Worm (Caenorhabditis elegans) whole organism, early embryonic: ENCODE data around the gene irld-20.

Experiments
- B0310.2 ChIP-seq: sonication (generic microtip); optimal IDR thresholded peaks from 2 replicates; lab custom pipeline; 2016; ENCODE audit warnings: mild to moderate bottlenecking, missing genetic modification characterization, missing compliant biosample characterization
- F13C5.2 ChIP-seq: sonication (generic microtip); optimal IDR thresholded peaks from 2 replicates; lab custom pipeline; 2017; ENCODE audit warnings: mild to moderate bottlenecking, missing genetic modification characterization, inconsistent platforms, missing compliant biosample characterization
- aly-1 ChIP-seq: sonication (generic microtip); optimal IDR thresholded peaks from 2 replicates; lab custom pipeline; 2016; ENCODE audit warnings: missing genetic modification characterization, missing compliant biosample characterization
- ama-1 ChIP-seq: fragments of 150-350 bp; optimal IDR thresholded peaks from 2 replicates; lab custom pipeline; 2014
- ceh-13 ChIP-seq: fragments of 200-800 bp; sonication (Bioruptor generic); optimal IDR thresholded peaks from 2 replicates; lab custom pipeline; 2018; ENCODE audit warnings: mild to moderate bottlenecking, missing genetic modification characterization, missing compliant biosample characterization
- ceh-36 ChIP-seq: sonication (generic microtip); optimal IDR thresholded peaks from 2 replicates; lab custom pipeline; 2016; ENCODE audit warnings: missing genetic modification characterization, inconsistent platforms, missing compliant biosample characterization
- ets-7 ChIP-seq: sonication (generic microtip); optimal IDR thresholded peaks from 2 replicates; lab custom pipeline; 2016; ENCODE audit warnings: missing genotype, missing genetic modification characterization, missing compliant biosample characterization
- flt-1 ChIP-seq: fragments of 200-800 bp; sonication (Bioruptor generic); IDR thresholded peaks from 2 replicates; pipeline ENCODE4 v1.3.6; 2022; ENCODE audit warnings: missing genetic modification characterization, missing compliant biosample characterization
- hmbx-1 ChIP-seq: sonication (generic microtip); optimal IDR thresholded peaks from 2 replicates; lab custom pipeline; 2016; ENCODE audit warnings: mild to moderate bottlenecking, missing genetic modification characterization, missing compliant biosample characterization
- hmg-4 ChIP-seq: fragments of 200-800 bp; sonication (Bioruptor generic); optimal IDR thresholded peaks from 2 replicates; lab custom pipeline; 2018; ENCODE audit warnings: mild to moderate bottlenecking, missing genetic modification characterization, missing compliant biosample characterization
- hnd-1 ChIP-seq: sonication (generic microtip); optimal IDR thresholded peaks from 2 replicates; lab custom pipeline; 2016; ENCODE audit warnings: missing genetic modification characterization, missing compliant biosample characterization
- pes-1 ChIP-seq: fragments of 200-800 bp; sonication (Bioruptor generic); IDR thresholded peaks from 2 replicates; pipeline ENCODE4 v1.3.6; 2022; ENCODE audit warnings: missing genetic modification reagents, missing genetic modification characterization, missing compliant biosample characterization
- scrt-1 ChIP-seq: fragments of 200-800 bp; sonication (Bioruptor generic); IDR thresholded peaks from 2 replicates; pipeline ENCODE4 v1.3.6; 2022; ENCODE audit warnings: missing genetic modification characterization, missing compliant biosample characterization
- sea-1 ChIP-seq: fragments of 200-800 bp; sonication (Bioruptor generic); conservative IDR thresholded peaks from 2 replicates; pipeline ENCODE4 v1.3.6; 2022; ENCODE audit warnings: missing genetic modification characterization, missing compliant biosample characterization
- tbx-11 ChIP-seq: fragments of 200-800 bp; sonication (Bioruptor generic); IDR thresholded peaks from 2 replicates; pipeline ENCODE4 v1.3.6; 2022; ENCODE audit warnings: missing genetic modification characterization, missing compliant biosample characterization
- tbx-37 ChIP-seq: fragments of 200-800 bp; sonication (Bioruptor generic); conservative IDR thresholded peaks from 2 replicates; pipeline ENCODE4 v1.3.6; 2022; ENCODE audit warnings: missing genetic modification reagents, missing genetic modification characterization, missing compliant biosample characterization
- tra-4 ChIP-seq: sonication (generic microtip); optimal IDR thresholded peaks from 2 replicates; lab custom pipeline; 2017; ENCODE audit warnings: missing genetic modification characterization, missing compliant biosample characterization

Gene irld-20

ce11 chrIII:12728149-12728548 lies 22.8 kb upstream of the irld-20 start:
- TF ChIP-seq B0310.2 (tag; lab: Kevin White, UChicago) (no peak), ceh-13 (GFP tag; lab: Kevin White, UChicago) (no peak), hnd-1 (no peak), pes-1 (GFP tag; lab: Robert Waterston, UW) (no peak; the same call in 1 of the 2 replicates), F13C5.2 (tag; lab: Kevin White, UChicago) (no peak), aly-1 (tag; lab: Kevin White, UChicago) (no peak), scrt-1 (GFP tag; lab: Robert Waterston, UW) (no peak), tbx-11 (GFP tag; lab: Robert Waterston, UW) (no peak), tra-4 (no peak), ets-7 (tag; lab: Kevin White, UChicago) (no peak), flt-1 (no peak), ceh-36 (tag; lab: Kevin White, UChicago) (no peak), hmbx-1 (tag; lab: Kevin White, UChicago) (no peak), ama-1 (lab: Kevin White, UChicago) (no peak), hmg-4 (GFP tag; lab: Kevin White, UChicago) (no peak), sea-1 (no peak), tbx-37 (GFP tag; lab: Robert Waterston, UW) (no peak)

- TF ChIP-seq scrt-1 (GFP tag; lab: Robert Waterston, UW) (no peak), hmbx-1 (tag; lab: Kevin White, UChicago) (no peak), ama-1 (lab: Kevin White, UChicago) (no peak)
Measured at ce11 chrIII:12738935-12739334, 12.0 kb upstream of the irld-20 start.

- TF ChIP-seq flt-1 (no peak), tbx-37 (GFP tag; lab: Robert Waterston, UW) (no peak), scrt-1 (GFP tag; lab: Robert Waterston, UW) (no peak), tbx-11 (GFP tag; lab: Robert Waterston, UW) (no peak), B0310.2 (tag; lab: Kevin White, UChicago) (no peak), aly-1 (tag; lab: Kevin White, UChicago) (no peak), sea-1 (no peak), hmbx-1 (tag; lab: Kevin White, UChicago) (no peak), pes-1 (GFP tag; lab: Robert Waterston, UW) (no peak), ets-7 (tag; lab: Kevin White, UChicago) (no peak)
Measured at ce11 chrIII:12740313-12740712, 10.6 kb upstream of the irld-20 start.

ce11 chrIII:12743515-12743914 lies 7.4 kb upstream of the irld-20 start:
- TF ChIP-seq B0310.2 (tag; lab: Kevin White, UChicago) (no peak), tra-4 (no peak), flt-1 (no peak), ceh-36 (tag; lab: Kevin White, UChicago) (no peak), hmbx-1 (tag; lab: Kevin White, UChicago) (no peak), hmg-4 (GFP tag; lab: Kevin White, UChicago) (no peak), ets-7 (tag; lab: Kevin White, UChicago) (no peak), ceh-13 (GFP tag; lab: Kevin White, UChicago) (no peak), aly-1 (tag; lab: Kevin White, UChicago) (no peak), tbx-37 (GFP tag; lab: Robert Waterston, UW) (no peak), pes-1 (GFP tag; lab: Robert Waterston, UW) (no peak), sea-1 (no peak), ama-1 (lab: Kevin White, UChicago) (no peak), scrt-1 (GFP tag; lab: Robert Waterston, UW) (no peak)

ce11 chrIII:12746369-12746855 lies 4.5 kb upstream of the irld-20 start, which contains the start of gene Y111B2A.21:
Gene Y111B2A.21, plus strand, starts transcription at chrIII:12746419.
- TF ChIP-seq hnd-1 (no peak), B0310.2 (tag; lab: Kevin White, UChicago) (no peak), ama-1 (lab: Kevin White, UChicago) (no peak), tra-4 (no peak), hmg-4 (GFP tag; lab: Kevin White, UChicago) (no peak), hmbx-1 (tag; lab: Kevin White, UChicago) (no peak), ets-7 (tag; lab: Kevin White, UChicago) (no peak), aly-1 (tag; lab: Kevin White, UChicago) (no peak), ceh-36 (tag; lab: Kevin White, UChicago) (no peak), F13C5.2 (tag; lab: Kevin White, UChicago) (no peak), sea-1 (no peak), pes-1 (GFP tag; lab: Robert Waterston, UW) (no peak)

- no peak for TF ChIP-seq ets-7 (tag; lab: Kevin White, UChicago)
- TF ChIP-seq scrt-1 (GFP tag; lab: Robert Waterston, UW) = no peak
- no peak for TF ChIP-seq ceh-36 (tag; lab: Kevin White, UChicago)
Measured at ce11 chrIII:12755048-12755447, 4.1 kb downstream of the irld-20 start, which contains the start of gene srw-10. Gene srw-10, plus strand, starts transcription at chrIII:12755348.

ce11 chrIII:12757367-12757766 lies 6.5 kb downstream of the irld-20 start, which contains the start of gene srw-9:
Gene srw-9, plus strand, starts transcription at chrIII:12757667.
- TF ChIP-seq tra-4 (no peak), hnd-1 (no peak), hmbx-1 (tag; lab: Kevin White, UChicago) (no peak), flt-1 (no peak), ceh-13 (GFP tag; lab: Kevin White, UChicago) (no peak), ceh-36 (tag; lab: Kevin White, UChicago) (no peak), tbx-11 (GFP tag; lab: Robert Waterston, UW) (no peak), ets-7 (tag; lab: Kevin White, UChicago) (no peak), scrt-1 (GFP tag; lab: Robert Waterston, UW) (no peak), hmg-4 (GFP tag; lab: Kevin White, UChicago) (no peak), B0310.2 (tag; lab: Kevin White, UChicago) (no peak), tbx-37 (GFP tag; lab: Robert Waterston, UW) (no peak), ama-1 (lab: Kevin White, UChicago) (no peak), sea-1 (no peak), aly-1 (tag; lab: Kevin White, UChicago) (no peak), F13C5.2 (tag; lab: Kevin White, UChicago) (no peak), pes-1 (GFP tag; lab: Robert Waterston, UW) (no peak)
